Fruit fly (Drosophila melanogaster): ENCODE data around the gene CG42688.

The CG42688 gene

DNA sequence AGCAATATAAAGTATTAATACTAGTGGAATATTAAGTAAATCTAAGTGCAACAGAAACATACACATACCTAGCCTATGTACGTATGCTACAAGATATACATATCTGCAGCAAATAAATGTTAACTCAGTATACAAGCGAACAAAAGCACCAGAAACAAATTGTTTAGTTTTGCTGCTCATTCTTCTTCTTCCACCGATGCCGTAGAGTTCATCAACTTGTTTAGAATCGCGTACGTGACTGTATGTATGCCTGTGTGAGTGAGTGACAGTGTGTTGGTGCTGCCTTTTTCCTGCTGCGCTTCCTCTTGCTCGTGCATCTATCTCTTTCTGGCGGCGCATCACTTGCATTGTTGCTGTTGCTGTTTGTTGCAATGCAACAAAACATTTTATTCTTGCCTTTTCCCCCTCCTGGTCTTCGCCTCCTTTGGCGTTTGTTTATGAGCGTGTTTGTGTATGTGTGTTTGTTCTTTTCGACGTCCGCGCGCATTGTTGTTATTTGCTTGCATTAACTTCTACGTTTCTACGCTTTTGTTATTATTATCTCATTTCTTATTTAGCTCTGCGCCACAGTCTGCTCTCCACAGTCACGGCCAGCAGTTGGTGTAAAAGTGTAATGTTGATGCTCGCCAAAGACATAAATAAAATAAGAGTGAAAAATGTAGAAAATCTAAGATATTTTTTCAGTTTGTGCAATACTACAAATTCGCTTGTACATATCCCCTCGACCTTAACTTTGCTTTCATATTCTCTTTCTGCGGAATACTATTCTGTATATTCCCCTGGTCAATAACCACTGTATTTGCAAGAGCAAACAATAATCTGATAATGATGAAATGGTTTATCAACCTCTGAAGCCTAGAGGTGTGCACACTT is 23.7 kb downstream of the CG42688 start:
- TF ChIP-seq Clk (GFP tag; optimal IDR thresholded peaks at IDR 0.05) (no peak), CG7045 (GFP tag; optimal IDR thresholded peaks at IDR 0.05) (peak; percentile 32), cnc (optimal IDR thresholded peaks at IDR 0.05) (no peak), bab1 (GFP tag; optimal IDR thresholded peaks at IDR 0.05) (no peak), CG11617 (GFP tag; optimal IDR thresholded peaks at IDR 0.05) (peak; percentile 37), pad (GFP tag; optimal IDR thresholded peaks at IDR 0.05) (no peak), CG7101 (tag; optimal IDR thresholded peaks at IDR 0.05) (peak; percentile 16), ovo (GFP tag; optimal IDR thresholded peaks at IDR 0.05) (no peak), kay (GFP tag; ENCODE audit: borderline replicate concordance) (peak; percentile 23), cic (GFP tag; optimal IDR thresholded peaks at IDR 0.05) (peak; percentile 17), CG33017 (tag; optimal IDR thresholded peaks at IDR 0.05) (peak; percentile 36), CG1620 (GFP tag; optimal IDR thresholded peaks at IDR 0.05) (peak; percentile 3), CG5204 (GFP tag; optimal IDR thresholded peaks at IDR 0.05) (peak; percentile 56), CG12768 (GFP tag; optimal IDR thresholded peaks at IDR 0.05) (no peak), tj (GFP tag; optimal IDR thresholded peaks at IDR 0.05) (no peak), Hr96 (GFP tag; optimal IDR thresholded peaks at IDR 0.05) (peak; percentile 24), Mnt (GFP tag; optimal IDR thresholded peaks at IDR 0.05) (no peak), CG14711 (tag; optimal IDR thresholded peaks at IDR 0.05) (peak; percentile 30), Crg-1 (GFP tag; optimal IDR thresholded peaks at IDR 0.05) (no peak), toe (GFP tag; optimal IDR thresholded peaks at IDR 0.05) (peak; percentile 22)

DNA sequence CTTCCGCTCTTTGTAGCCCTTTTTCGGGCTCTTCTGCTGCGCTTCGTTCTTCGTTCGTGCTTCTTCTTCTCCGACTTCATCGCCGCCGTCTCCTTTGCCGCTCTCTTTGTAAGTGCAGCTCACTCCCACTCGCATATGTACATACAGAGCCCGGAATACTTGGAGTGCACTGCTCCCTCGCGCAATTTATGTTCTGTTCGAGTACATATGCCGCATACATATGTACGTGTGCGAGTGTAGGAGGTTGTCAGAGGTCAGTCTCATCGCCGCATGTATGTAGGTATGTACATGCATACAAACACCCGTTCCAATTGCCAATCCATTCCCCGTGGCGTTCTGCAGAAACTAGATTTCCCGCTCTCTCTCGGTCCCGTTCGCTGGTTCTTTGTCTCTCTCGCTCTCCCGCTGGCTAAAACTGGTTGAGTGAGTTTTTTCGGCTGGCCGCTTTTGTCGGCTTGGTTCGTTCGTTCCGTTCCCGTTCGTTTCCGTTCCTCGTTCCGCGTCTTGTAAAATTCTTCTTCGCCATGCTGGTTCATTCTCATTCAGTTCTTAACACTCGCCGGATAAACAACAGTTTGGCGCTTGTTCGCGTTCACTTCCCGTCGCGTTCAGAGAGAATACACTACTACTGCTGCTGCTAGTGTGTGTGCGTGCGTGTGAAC is 24.5 kb downstream of the CG42688 start:
- TF ChIP-seq CG7101 (tag; optimal IDR thresholded peaks at IDR 0.05) = peak; percentile 42
- peak; percentile 32 for TF ChIP-seq CG33017 (tag; optimal IDR thresholded peaks at IDR 0.05)
- no peak for TF ChIP-seq Crg-1 (GFP tag; optimal IDR thresholded peaks at IDR 0.05)
- peak; percentile 59 for TF ChIP-seq CG12768 (GFP tag; optimal IDR thresholded peaks at IDR 0.05)
- TF ChIP-seq Mnt (GFP tag; optimal IDR thresholded peaks at IDR 0.05) = peak; percentile 82
- peak; percentile 26 for TF ChIP-seq CG14711 (tag; optimal IDR thresholded peaks at IDR 0.05)
- peak; percentile 48 for TF ChIP-seq bab1 (GFP tag; optimal IDR thresholded peaks at IDR 0.05)
- TF ChIP-seq kay (GFP tag; ENCODE audit: borderline replicate concordance) = no peak
- peak; percentile 59 for TF ChIP-seq cic (GFP tag; optimal IDR thresholded peaks at IDR 0.05)
- TF ChIP-seq ovo (GFP tag; optimal IDR thresholded peaks at IDR 0.05) = peak; percentile 64
- TF ChIP-seq tj (GFP tag; optimal IDR thresholded peaks at IDR 0.05) = peak; percentile 39
- peak; percentile 70 for TF ChIP-seq pad (GFP tag; optimal IDR thresholded peaks at IDR 0.05)
- no peak for TF ChIP-seq CG5204 (GFP tag; optimal IDR thresholded peaks at IDR 0.05)
- peak; percentile 46 for TF ChIP-seq Hr96 (GFP tag; optimal IDR thresholded peaks at IDR 0.05)
- no peak for TF ChIP-seq toe (GFP tag; optimal IDR thresholded peaks at IDR 0.05)

dm6 chr2L:19156737-19157287 is 25.8 kb downstream of the CG42688 start:
- TF ChIP-seq bab1 (GFP tag; optimal IDR thresholded peaks at IDR 0.05) (peak; percentile 37), CG1620 (GFP tag; optimal IDR thresholded peaks at IDR 0.05) (no peak)

- TF ChIP-seq CG5204 (GFP tag; optimal IDR thresholded peaks at IDR 0.05) = no peak
- no peak for TF ChIP-seq CG7045 (GFP tag; optimal IDR thresholded peaks at IDR 0.05)
- TF ChIP-seq bab1 (GFP tag; optimal IDR thresholded peaks at IDR 0.05) = peak; percentile 57
- no peak for TF ChIP-seq CG7101 (tag; optimal IDR thresholded peaks at IDR 0.05)
- TF ChIP-seq cnc (optimal IDR thresholded peaks at IDR 0.05) = no peak
- no peak for TF ChIP-seq Mnt (GFP tag; optimal IDR thresholded peaks at IDR 0.05)
- TF ChIP-seq Clk (GFP tag; optimal IDR thresholded peaks at IDR 0.05) = no peak
- TF ChIP-seq pad (GFP tag; optimal IDR thresholded peaks at IDR 0.05) = no peak
- peak; percentile 75 for TF ChIP-seq tj (GFP tag; optimal IDR thresholded peaks at IDR 0.05)
- no peak for TF ChIP-seq CG12768 (GFP tag; optimal IDR thresholded peaks at IDR 0.05)
- TF ChIP-seq Hr96 (GFP tag; optimal IDR thresholded peaks at IDR 0.05) = no peak
- no peak for TF ChIP-seq CG1620 (GFP tag; optimal IDR thresholded peaks at IDR 0.05)
- no peak for TF ChIP-seq CG11617 (GFP tag; optimal IDR thresholded peaks at IDR 0.05)
- TF ChIP-seq ovo (GFP tag; optimal IDR thresholded peaks at IDR 0.05) = no peak
- peak; percentile 48 for TF ChIP-seq kay (GFP tag; ENCODE audit: borderline replicate concordance)
- TF ChIP-seq CG14711 (tag; optimal IDR thresholded peaks at IDR 0.05) = no peak
Observed at dm6 chr2L:19155937-19156736, 26.5 kb downstream of the CG42688 start.

DNA sequence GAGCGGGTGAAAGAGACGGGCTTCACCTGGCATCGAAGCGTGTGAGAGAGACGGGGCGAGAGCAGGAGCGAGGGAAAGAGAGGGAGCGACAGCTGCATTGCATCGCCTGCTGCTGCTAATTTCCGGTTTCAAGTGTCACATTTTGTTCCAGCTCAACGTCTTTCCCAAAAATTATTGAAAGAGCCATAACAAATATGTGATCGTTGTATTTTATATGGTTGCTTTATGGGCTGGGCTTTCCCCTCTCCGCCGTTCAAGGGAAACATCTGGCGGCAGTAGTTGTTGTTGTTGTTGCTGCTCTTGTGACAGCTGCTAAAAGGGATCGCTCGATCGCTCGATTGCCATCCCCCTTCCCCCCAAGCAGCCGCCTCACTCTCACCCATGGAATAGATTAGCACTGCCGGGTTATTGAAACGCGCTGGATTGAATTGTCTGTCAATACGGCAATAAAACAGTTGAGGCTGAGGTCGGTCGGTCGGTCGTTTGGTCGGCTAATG is 27.7 kb downstream of the CG42688 start:
- TF ChIP-seq toe (GFP tag; optimal IDR thresholded peaks at IDR 0.05) = no peak
- no peak for TF ChIP-seq CG14711 (tag; optimal IDR thresholded peaks at IDR 0.05)
- TF ChIP-seq tj (GFP tag; optimal IDR thresholded peaks at IDR 0.05) = no peak
- TF ChIP-seq CG33017 (tag; optimal IDR thresholded peaks at IDR 0.05) = no peak
- TF ChIP-seq Clk (GFP tag; optimal IDR thresholded peaks at IDR 0.05) = no peak
- no peak for TF ChIP-seq bab1 (GFP tag; optimal IDR thresholded peaks at IDR 0.05)
- TF ChIP-seq Mnt (GFP tag; optimal IDR thresholded peaks at IDR 0.05) = no peak
- TF ChIP-seq cnc (optimal IDR thresholded peaks at IDR 0.05) = no peak
- no peak for TF ChIP-seq CG5204 (GFP tag; optimal IDR thresholded peaks at IDR 0.05)
- TF ChIP-seq kay (GFP tag; ENCODE audit: borderline replicate concordance) = no peak
- TF ChIP-seq CG7101 (tag; optimal IDR thresholded peaks at IDR 0.05) = no peak
- TF ChIP-seq Crg-1 (GFP tag; optimal IDR thresholded peaks at IDR 0.05) = no peak
- no peak for TF ChIP-seq Hr96 (GFP tag; optimal IDR thresholded peaks at IDR 0.05)
- TF ChIP-seq CG7045 (GFP tag; optimal IDR thresholded peaks at IDR 0.05) = no peak
- no peak for TF ChIP-seq pad (GFP tag; optimal IDR thresholded peaks at IDR 0.05)
- TF ChIP-seq CG11617 (GFP tag; optimal IDR thresholded peaks at IDR 0.05) = no peak
- TF ChIP-seq CG12768 (GFP tag; optimal IDR thresholded peaks at IDR 0.05) = no peak
- TF ChIP-seq cic (GFP tag; optimal IDR thresholded peaks at IDR 0.05) = no peak
- no peak for TF ChIP-seq CG1620 (GFP tag; optimal IDR thresholded peaks at IDR 0.05)
